Worm (Caenorhabditis elegans) whole organism, L4 larva: ENCODE results near the gene nhr-96.
A peak's percentile ranks its signal among the peaks of the same experiment; 100 is the strongest.

Experiments used
- F26F4.8 ChIP-seq: fragments of 200-800 bp; sonication (Bioruptor generic); conservative IDR thresholded peaks from 2 replicates; pipeline ENCODE4 v1.3.6; 2022; ENCODE audit warnings: missing genetic modification characterization, missing compliant biosample characterization
- T20F7.1 ChIP-seq: fragments of 200-800 bp; sonication (Bioruptor generic); optimal IDR thresholded peaks from 2 replicates; lab custom pipeline; 2018; ENCODE audit warnings: mild to moderate bottlenecking, missing genetic modification characterization, missing compliant biosample characterization
- Y48G9A.11 ChIP-seq: fragments of 200-800 bp; sonication (Bioruptor generic); IDR thresholded peaks from 2 replicates; pipeline ENCODE4 v1.3.6; 2022; ENCODE audit warnings: missing genetic modification reagents, missing genetic modification characterization, missing compliant biosample characterization
- aha-1 ChIP-seq: fragments of 150-350 bp; peaks from one replicate; lab custom pipeline; 2014; ENCODE audit warnings: missing biosample characterization, missing genetic modification characterization
- aly-2 ChIP-seq: sonication (generic microtip); optimal IDR thresholded peaks from 2 replicates; lab custom pipeline; 2018; ENCODE audit warnings: missing biosample characterization, missing genetic modification characterization
- ceh-32 ChIP-seq: sonication (generic microtip); optimal IDR thresholded peaks from 2 replicates; lab custom pipeline; 2016; ENCODE audit warnings: mild to moderate bottlenecking, missing genetic modification characterization, missing compliant biosample characterization; ENCODE audit not compliant: poor library complexity
- ceh-62 ChIP-seq: sonication (generic microtip); optimal IDR thresholded peaks from 2 replicates; lab custom pipeline; 2017; ENCODE audit warnings: missing biosample characterization, missing genetic modification characterization
- ces-1 ChIP-seq: fragments of 150-350 bp; sonication (generic microtip); optimal IDR thresholded peaks from 4 replicates; lab custom pipeline; 2014; ENCODE audit warnings: missing biosample characterization, missing genetic modification reagents, missing genetic modification characterization
- cey-2 ChIP-seq: sonication (generic microtip); optimal IDR thresholded peaks from 3 replicates; lab custom pipeline; 2017; ENCODE audit warnings: missing genetic modification characterization, mild to moderate bottlenecking, missing compliant biosample characterization, antibody characterized with exemption, borderline replicate concordance; ENCODE audit not compliant: insufficient read depth
- ctbp-1 ChIP-seq: fragments of 200-800 bp; sonication (Bioruptor generic); IDR thresholded peaks from 2 replicates; pipeline ENCODE4 v1.3.6; 2022; ENCODE audit warnings: missing genetic modification reagents, missing genetic modification characterization, missing compliant biosample characterization
- daf-16 ChIP-seq, 3 experiments: sonication (generic microtip); optimal IDR thresholded peaks; 2 replicates each; lab custom pipeline; 2016 to 2017; ENCODE audit warnings: missing genetic modification characterization in 3 of 3, missing genetic modification reagents in 3 of 3, mild to moderate bottlenecking in 2 of 3, missing compliant biosample characterization in 2 of 3, missing biosample characterization in 1 of 3, moderate library complexity in 1 of 3
- daf-19 ChIP-seq: fragments of 200-800 bp; sonication (Bioruptor generic); conservative IDR thresholded peaks from 2 replicates; pipeline ENCODE4 v1.3.6; 2022; ENCODE audit warnings: missing genetic modification characterization, missing compliant biosample characterization
- daf-8 ChIP-seq: fragments of 200-800 bp; sonication (Bioruptor generic); IDR thresholded peaks from 2 replicates; pipeline ENCODE4 v1.3.6; 2022; ENCODE audit warnings: missing genetic modification characterization, missing compliant biosample characterization
- dmd-6 ChIP-seq: fragments of 200-800 bp; sonication (Bioruptor generic); IDR thresholded peaks from 2 replicates; pipeline ENCODE4 v1.3.6; 2022; ENCODE audit warnings: missing genetic modification reagents, missing genetic modification characterization, missing compliant biosample characterization
- duxl-1 ChIP-seq: sonication (generic microtip); optimal IDR thresholded peaks from 2 replicates; lab custom pipeline; 2016; ENCODE audit warnings: mild to moderate bottlenecking, missing genetic modification characterization, moderate library complexity, missing compliant biosample characterization; ENCODE audit not compliant: poor library complexity
- dve-1 ChIP-seq: sonication (generic microtip); optimal IDR thresholded peaks from 2 replicates; lab custom pipeline; 2017; ENCODE audit warnings: antibody characterized with exemption, mild to moderate bottlenecking, missing genetic modification characterization, missing compliant biosample characterization; ENCODE audit not compliant: insufficient read depth
- egl-43 ChIP-seq: fragments of 200-800 bp; sonication (Bioruptor generic); IDR thresholded peaks from 2 replicates; pipeline ENCODE4 v1.3.6; 2022; ENCODE audit warnings: missing genetic modification reagents, missing genetic modification characterization, missing compliant biosample characterization
- gei-8 ChIP-seq: fragments of 200-800 bp; sonication (Bioruptor generic); optimal IDR thresholded peaks from 2 replicates; lab custom pipeline; 2018; ENCODE audit warnings: mild to moderate bottlenecking, missing genetic modification characterization, missing compliant biosample characterization
- hif-1 ChIP-seq, 2 experiments: sonication (generic microtip); optimal IDR thresholded peaks; 2 replicates each; lab custom pipeline; 2016 to 2017; ENCODE audit warnings: missing compliant biosample characterization in 2 of 2, missing genetic modification characterization in 2 of 2, missing genetic modification reagents in 2 of 2, missing genotype in 2 of 2, mild to moderate bottlenecking in 1 of 2
- hlh-11 ChIP-seq: fragments of 200-800 bp; sonication (Bioruptor generic); optimal IDR thresholded peaks from 2 replicates; lab custom pipeline; 2018; ENCODE audit warnings: mild to moderate bottlenecking, missing genetic modification characterization, missing compliant biosample characterization
- hlh-30 ChIP-seq: sonication (generic microtip); optimal IDR thresholded peaks from 2 replicates; lab custom pipeline; 2017; ENCODE audit warnings: antibody characterized with exemption, mild to moderate bottlenecking, missing genetic modification characterization, missing compliant biosample characterization; ENCODE audit not compliant: insufficient read depth
- hmg-1.1 ChIP-seq: fragments of 200-800 bp; sonication (Bioruptor generic); IDR thresholded peaks from 2 replicates; pipeline ENCODE4 v1.3.6; 2022; ENCODE audit warnings: missing genetic modification reagents, missing genetic modification characterization, missing compliant biosample characterization
- lin-1 ChIP-seq: fragments of 200-800 bp; sonication (Bioruptor generic); IDR thresholded peaks from 2 replicates; pipeline ENCODE4 v1.3.6; 2022; ENCODE audit warnings: missing genetic modification reagents, missing genetic modification characterization, missing compliant biosample characterization
- lin-15B ChIP-seq: fragments of 150-350 bp; sonication (generic microtip); optimal IDR thresholded peaks from 3 replicates; lab custom pipeline; 2014; ENCODE audit warnings: missing biosample characterization, missing genetic modification characterization
- lin-38 ChIP-seq: fragments of 200-800 bp; sonication (Bioruptor generic); IDR thresholded peaks from 2 replicates; pipeline ENCODE4 v1.3.6; 2022; ENCODE audit warnings: missing genetic modification reagents, missing genetic modification characterization, missing compliant biosample characterization
- lir-3 ChIP-seq: sonication (generic microtip); optimal IDR thresholded peaks from 2 replicates; lab custom pipeline; 2016; ENCODE audit warnings: mild to moderate bottlenecking, missing genetic modification characterization, missing compliant biosample characterization
- lsy-2 ChIP-seq, 2 experiments: fragments of 150-350 bp in 1 of 2; sonication (generic microtip) in 1 of 2; optimal IDR thresholded peaks; 2 replicates each; lab custom pipeline; 2014 to 2017; ENCODE audit warnings: missing biosample characterization in 2 of 2, missing genetic modification characterization in 2 of 2
- mdl-1 ChIP-seq, 2 experiments: fragments of 150-350 bp in 1 of 2; sonication (generic microtip) in 1 of 2; optimal IDR thresholded peaks; 2 replicates each; lab custom pipeline; 2014 to 2017; ENCODE audit warnings: missing biosample characterization in 2 of 2, missing genetic modification characterization in 2 of 2
- mdt-29 ChIP-seq: fragments of 200-800 bp; sonication (Bioruptor generic); IDR thresholded peaks from 2 replicates; pipeline ENCODE4 v1.3.6; 2022; ENCODE audit warnings: missing genetic modification reagents, missing genetic modification characterization, missing compliant biosample characterization
- mep-1 ChIP-seq: fragments of 150-350 bp; sonication (generic microtip); optimal IDR thresholded peaks from 3 replicates; lab custom pipeline; 2014; ENCODE audit warnings: missing biosample characterization, missing genetic modification characterization
- nhr-25 ChIP-seq: sonication (generic microtip); optimal IDR thresholded peaks from 2 replicates; lab custom pipeline; 2017; ENCODE audit warnings: missing genetic modification characterization, mild to moderate bottlenecking, missing compliant biosample characterization, antibody characterized with exemption, moderate library complexity, borderline replicate concordance; ENCODE audit not compliant: insufficient read depth
- nhr-28 ChIP-seq: fragments of 150-350 bp; optimal IDR thresholded peaks from 2 replicates; lab custom pipeline; 2014; ENCODE audit warnings: missing biosample characterization, missing genetic modification characterization
- nhr-41 ChIP-seq: fragments of 200-800 bp; sonication (Bioruptor generic); IDR thresholded peaks from 2 replicates; pipeline ENCODE4 v1.3.6; 2022; ENCODE audit warnings: missing genetic modification reagents, missing genetic modification characterization, missing compliant biosample characterization
- nhr-42 ChIP-seq: fragments of 200-800 bp; sonication (Bioruptor generic); IDR thresholded peaks from 2 replicates; pipeline ENCODE4 v1.3.6; 2022; ENCODE audit warnings: missing genetic modification characterization, missing compliant biosample characterization
- nhr-77 ChIP-seq: fragments of 150-350 bp; optimal IDR thresholded peaks from 2 replicates; lab custom pipeline; 2014; ENCODE audit warnings: missing biosample characterization, missing genetic modification characterization
- rbr-2 ChIP-seq: sonication (generic microtip); optimal IDR thresholded peaks from 2 replicates; lab custom pipeline; 2016; ENCODE audit warnings: missing genotype, missing genetic modification characterization, missing compliant biosample characterization
- set-16 ChIP-seq: fragments of 200-800 bp; sonication (Bioruptor generic); IDR thresholded peaks from 2 replicates; pipeline ENCODE4 v1.3.6; 2022; ENCODE audit warnings: missing genetic modification reagents, missing genetic modification characterization, missing compliant biosample characterization
- snpc-4 ChIP-seq: fragments of 150-350 bp; optimal IDR thresholded peaks from 2 replicates; lab custom pipeline; 2014; ENCODE audit warnings: missing biosample characterization, missing genetic modification characterization
- unc-39 ChIP-seq: sonication (generic microtip); optimal IDR thresholded peaks from 2 replicates; lab custom pipeline; 2017; ENCODE audit warnings: missing biosample characterization, missing genetic modification characterization
- unc-62 ChIP-seq, 3 experiments: fragments of 150-350 bp in 1 of 3; sonication (generic microtip); optimal IDR thresholded peaks in 2 of 3; peaks in 1 of 3; 1 replicate in 1 of 3; 2 replicates in 2 of 3; lab custom pipeline; 2014 to 2017; ENCODE audit warnings: missing biosample characterization in 3 of 3, missing genetic modification characterization in 3 of 3, missing genetic modification reagents in 3 of 3, missing genotype in 1 of 3
- zfp-3 ChIP-seq: fragments of 200-800 bp; sonication (Bioruptor generic); conservative IDR thresholded peaks from 2 replicates; pipeline ENCODE4 v1.3.6; 2022; ENCODE audit warnings: missing genetic modification reagents, missing genetic modification characterization, missing compliant biosample characterization
- zip-2 ChIP-seq: fragments of 150-350 bp; optimal IDR thresholded peaks from 2 replicates; lab custom pipeline; 2014; ENCODE audit warnings: missing biosample characterization, missing genetic modification characterization
- ztf-7 ChIP-seq: fragments of 150-350 bp; optimal IDR thresholded peaks from 2 replicates; lab custom pipeline; 2014; ENCODE audit warnings: missing biosample characterization, missing genetic modification characterization

nhr-96 gene

ce11 chrV:2225130-2225529 lies 8.1 kb upstream of the nhr-96 start, which contains the start of gene nhr-103:
Gene nhr-103 (plus strand): TSS chrV:2225430.
- TF ChIP-seq lin-15B (no peak), ces-1 (GFP tag; lab: Kevin White, UChicago) (no peak), F26F4.8 (GFP tag; lab: Robert Waterston, UW) (no peak), ceh-62 (tag; lab: Kevin White, UChicago) (no peak), hif-1 (tag; optimal IDR thresholded peaks at IDR 0.05; lab: Kevin White, UChicago) (no peak), nhr-25 (no peak), Y48G9A.11 (no peak), mdl-1 (tag; optimal IDR thresholded peaks at IDR 0.05; lab: Kevin White, UChicago) (no peak), egl-43 (GFP tag; lab: Robert Waterston, UW) (no peak), cey-2 (tag; lab: Kevin White, UChicago) (no peak), aly-2 (tag; lab: Kevin White, UChicago) (no peak), mdt-29 (GFP tag; lab: Robert Waterston, UW) (no peak), zfp-3 (GFP tag; lab: Robert Waterston, UW) (no peak), dve-1 (tag; lab: Kevin White, UChicago) (no peak), T20F7.1 (GFP tag; lab: Kevin White, UChicago) (no peak), hmg-1.1 (no peak), ctbp-1 (GFP tag; lab: Robert Waterston, UW) (no peak), aha-1 (tag; lab: Kevin White, UChicago) (no peak), lin-1 (GFP tag; lab: Robert Waterston, UW) (no peak), duxl-1 (no peak)

DNA sequence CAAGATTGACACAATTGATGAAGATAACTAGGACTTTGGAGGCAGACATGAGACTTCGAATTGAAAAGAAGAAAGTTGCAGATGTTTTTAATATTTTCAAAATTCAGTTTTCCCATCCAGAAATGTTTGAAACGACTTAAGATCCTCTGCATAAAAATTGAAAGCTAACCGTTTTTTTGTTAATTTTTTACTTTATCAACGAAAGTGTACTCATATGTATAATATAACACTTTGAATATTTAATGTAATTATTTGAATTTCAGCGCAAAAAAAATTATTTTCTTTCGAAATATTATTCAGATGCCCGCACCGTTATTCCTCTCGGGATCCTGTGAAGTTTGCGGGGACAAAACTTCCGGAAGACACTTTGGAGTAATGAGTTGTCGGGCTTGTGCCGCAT lies 6.4 kb upstream of the nhr-96 start, which contains the start of gene nhr-18:
nhr-18 (plus strand) TSS at position 301 of the 400 bp plus-strand sequence.
- no peak for TF ChIP-seq nhr-41 (GFP tag; lab: Robert Waterston, UW)
- TF ChIP-seq unc-39 (tag; lab: Kevin White, UChicago): no peak
- TF ChIP-seq mdt-29 (GFP tag; lab: Robert Waterston, UW): no peak
- TF ChIP-seq zfp-3 (GFP tag; lab: Robert Waterston, UW): no peak
- no peak for TF ChIP-seq gei-8

- TF ChIP-seq aly-2 (tag; lab: Kevin White, UChicago) (no peak), mep-1 (tag; lab: Kevin White, UChicago) (no peak), rbr-2 (no peak), nhr-77 (tag; lab: Kevin White, UChicago) (no peak), zip-2 (no peak), aha-1 (tag; lab: Kevin White, UChicago) (no peak), ceh-32 (tag; lab: Kevin White, UChicago) (no peak), mdl-1 (tag; optimal IDR thresholded peaks at IDR 0.05; lab: Kevin White, UChicago) (no peak), daf-19 (GFP tag; lab: Robert Waterston, UW) (no peak), unc-39 (tag; lab: Kevin White, UChicago) (no peak), ztf-7 (tag; lab: Kevin White, UChicago) (no peak), snpc-4 (tag; lab: Kevin White, UChicago) (no peak), lir-3 (tag; lab: Kevin White, UChicago) (no peak), daf-8 (GFP tag; lab: Robert Waterston, UW) (no peak)
- TF ChIP-seq, all 104 proteins: peak for 0
These were observed 4.5 kb upstream of the nhr-96 start, which contains the start of gene nhr-126 for ce11 chrV:2228781-2229180. Gene nhr-126 (plus strand): TSS chrV:2229081.

DNA sequence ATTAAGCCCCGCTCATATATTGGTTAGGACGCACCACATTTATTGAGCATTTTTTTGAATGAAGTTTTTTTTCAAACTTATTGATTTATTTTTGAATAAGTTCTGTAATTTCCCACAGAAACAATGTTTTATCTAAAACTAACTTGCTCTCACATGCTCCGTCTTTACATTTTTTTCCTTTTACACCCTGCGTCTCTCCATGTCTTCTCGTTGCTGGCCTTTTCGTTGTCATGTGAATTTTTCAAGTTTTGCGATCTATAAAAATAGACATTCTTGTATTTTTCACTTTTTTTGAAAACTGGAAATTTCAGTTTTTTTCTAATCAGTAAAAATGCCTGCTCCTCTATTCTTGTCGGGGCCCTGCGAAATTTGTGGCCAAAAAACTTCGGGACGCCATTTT lies 2.4 kb upstream of the nhr-96 start, which contains the start of gene nhr-134:
nhr-134 (plus strand) TSS at position 312 of the 400 bp plus-strand sequence.
- no peak for TF ChIP-seq mep-1 (tag; lab: Kevin White, UChicago)
- TF ChIP-seq Y48G9A.11: no peak
- TF ChIP-seq hmg-1.1: no peak
- no peak for TF ChIP-seq nhr-77 (tag; lab: Kevin White, UChicago)
- peak; percentile 15 for TF ChIP-seq hlh-11
- peak in 1 of 2 experiments; percentile 3 for TF ChIP-seq lsy-2 (tag; optimal IDR thresholded peaks at IDR 0.05; lab: Kevin White, UChicago)
- TF ChIP-seq lin-38 (GFP tag; lab: Robert Waterston, UW): no peak
- peak; percentile 30 for TF ChIP-seq nhr-28 (tag; lab: Kevin White, UChicago)
- peak in 1 of 2 experiments; percentile 55 for TF ChIP-seq unc-62 (GFP tag; optimal IDR thresholded peaks at IDR 0.05 in 1 of 2; lab: Kevin White, UChicago)
- TF ChIP-seq unc-62 (tag; optimal IDR thresholded peaks at IDR 0.05; lab: Kevin White, UChicago): no peak
- TF ChIP-seq dmd-6 (GFP tag; lab: Robert Waterston, UW): no peak
- TF ChIP-seq lir-3 (tag; lab: Kevin White, UChicago): no peak
- TF ChIP-seq dve-1 (tag; lab: Kevin White, UChicago): peak; percentile 44
- TF ChIP-seq ceh-32 (tag; lab: Kevin White, UChicago): no peak
- peak; percentile 87 for TF ChIP-seq hlh-30 (tag; lab: Kevin White, UChicago)
- no peak for TF ChIP-seq nhr-42 (GFP tag; lab: Robert Waterston, UW)
- TF ChIP-seq set-16: no peak
- no peak for TF ChIP-seq daf-16 (GFP tag; optimal IDR thresholded peaks at IDR 0.05; lab: Kevin White, UChicago)
- peak; percentile 44 for TF ChIP-seq daf-16 (tag; optimal IDR thresholded peaks at IDR 0.05; lab: Kevin White, UChicago)
